Fruit fly (Drosophila melanogaster) whole organism, wandering third instar larva: ENCODE data around the gene Cyp313a1.

Experiments used
- Abd-B ChIP-seq: fragments of >200 bp; optimal IDR thresholded peaks from 2 replicates; lab custom pipeline; 2017; ENCODE audit warnings: missing biosample characterization, missing genetic modification characterization
- CG32264 ChIP-seq: fragments of 200-800 bp; sonication (Bioruptor generic); optimal IDR thresholded peaks from 2 replicates; lab custom pipeline; 2016; ENCODE audit warnings: missing biosample characterization, missing genetic modification characterization
- CG9705 ChIP-seq: fragments of 200-800 bp; sonication (Bioruptor generic); optimal IDR thresholded peaks from 2 replicates; lab custom pipeline; 2018; ENCODE audit warnings: missing biosample characterization, mild to moderate bottlenecking, missing genetic modification characterization
- Dif ChIP-seq: fragments of 200-275, 200-300 bp; sonication (Bioruptor generic); optimal IDR thresholded peaks from 2 replicates; lab custom pipeline; 2018; ENCODE audit warnings: missing biosample characterization, missing genetic modification characterization; ENCODE audit not compliant: partially characterized antibody
- GATAd ChIP-seq: sonication (Bioruptor generic); optimal IDR thresholded peaks from 2 replicates; lab custom pipeline; 2016; ENCODE audit warnings: missing biosample characterization, missing genetic modification characterization
- HLH106 ChIP-seq: fragments of 200-800 bp; optimal IDR thresholded peaks from 3 replicates; lab custom pipeline; 2019; ENCODE audit warnings: missing biosample characterization, mild to moderate bottlenecking, missing genetic modification characterization, moderate library complexity
- Hnf4 ChIP-seq: fragments of 200-800 bp; sonication (Bioruptor generic); optimal IDR thresholded peaks from 2 replicates; lab custom pipeline; 2016; ENCODE audit warnings: missing biosample characterization, mild to moderate bottlenecking, missing genetic modification characterization
- Hr78 ChIP-seq: fragments of >200 bp; optimal IDR thresholded peaks from 2 replicates; lab custom pipeline; 2017; ENCODE audit warnings: missing biosample characterization, missing genetic modification characterization
- Hr83 ChIP-seq: fragments of 200-300 bp; sonication (Bioruptor generic); optimal IDR thresholded peaks from 2 replicates; lab custom pipeline; 2016; ENCODE audit warnings: missing biosample characterization, mild to moderate bottlenecking, missing genetic modification characterization, moderate library complexity; ENCODE audit not compliant: poor library complexity, severe bottlenecking
- Jra ChIP-seq: sonication (Bioruptor generic); optimal IDR thresholded peaks from 2 replicates; lab custom pipeline; 2016; ENCODE audit warnings: missing biosample characterization, missing genetic modification characterization
- Mio ChIP-seq: sonication (Bioruptor generic); optimal IDR thresholded peaks from 2 replicates; lab custom pipeline; 2016; ENCODE audit warnings: missing biosample characterization, missing genetic modification characterization
- Myc ChIP-seq: fragments of >200 bp; optimal IDR thresholded peaks from 2 replicates; lab custom pipeline; 2017
- N ChIP-seq: fragments of >200 bp; optimal IDR thresholded peaks from 2 replicates; lab custom pipeline; 2018; ENCODE audit warnings: missing biosample characterization, missing external identifiers, missing genetic modification characterization
- OdsH ChIP-seq: fragments of 200-800 bp; sonication (Bioruptor generic); optimal IDR thresholded peaks from 2 replicates; lab custom pipeline; 2016; ENCODE audit warnings: missing biosample characterization, mild to moderate bottlenecking, missing genetic modification characterization
- Sp1 ChIP-seq: fragments of 200-800 bp; sonication (Bioruptor generic); optimal IDR thresholded peaks from 3 replicates; lab custom pipeline; 2019; ENCODE audit warnings: missing biosample characterization, mild to moderate bottlenecking, missing genetic modification characterization, moderate library complexity
- Vsx2 ChIP-seq: fragments of 200-300, 225-300 bp; sonication (Bioruptor generic); optimal IDR thresholded peaks from 2 replicates; lab custom pipeline; 2018; ENCODE audit warnings: missing biosample characterization, missing genetic modification characterization; ENCODE audit not compliant: partially characterized antibody
- br ChIP-seq: fragments of 200-800 bp; sonication (Bioruptor generic); optimal IDR thresholded peaks from 2 replicates; lab custom pipeline; 2016; ENCODE audit warnings: missing biosample characterization, missing genetic modification characterization
- brk ChIP-seq: fragments of 200-800 bp; sonication (Bioruptor generic); optimal IDR thresholded peaks from 2 replicates; lab custom pipeline; 2016; ENCODE audit warnings: missing biosample characterization, mild to moderate bottlenecking, missing genetic modification characterization
- dmrt93B ChIP-seq: fragments of 200-800 bp; sonication (Bioruptor generic); optimal IDR thresholded peaks from 2 replicates; lab custom pipeline; 2018; ENCODE audit warnings: missing biosample characterization, mild to moderate bottlenecking, missing genetic modification characterization
- ey ChIP-seq: fragments of 200-800 bp; sonication (Bioruptor generic); optimal IDR thresholded peaks from 2 replicates; lab custom pipeline; 2016; ENCODE audit warnings: missing biosample characterization, missing genetic modification characterization
- foxo ChIP-seq, 2 experiments: fragments of 200-800 bp; sonication (Bioruptor generic); optimal IDR thresholded peaks; 2 replicates in 1 of 2; 3 replicates in 1 of 2; lab custom pipeline; 2016 to 2017; ENCODE audit warnings: missing biosample characterization in 2 of 2, missing genetic modification characterization in 2 of 2
- fru ChIP-seq: fragments of 200-800 bp; sonication (Bioruptor generic); optimal IDR thresholded peaks from 3 replicates; lab custom pipeline; 2016; ENCODE audit warnings: missing biosample characterization, mild to moderate bottlenecking, missing genetic modification characterization
- h ChIP-seq: fragments of 200-800 bp; sonication (Bioruptor generic); optimal IDR thresholded peaks from 3 replicates; lab custom pipeline; 2016; ENCODE audit warnings: missing biosample characterization, mild to moderate bottlenecking, missing genetic modification characterization
- jim ChIP-seq: fragments of 175-275, 200-325 bp; sonication (Bioruptor generic); optimal IDR thresholded peaks from 2 replicates; lab custom pipeline; 2016; ENCODE audit warnings: missing biosample characterization, mild to moderate bottlenecking, missing genetic modification characterization
- lola ChIP-seq: fragments of >200 bp; optimal IDR thresholded peaks from 2 replicates; lab custom pipeline; 2017; ENCODE audit warnings: missing biosample characterization, missing genetic modification characterization
- psq ChIP-seq: fragments of 200-800 bp; sonication (Bioruptor generic); optimal IDR thresholded peaks from 3 replicates; lab custom pipeline; 2017; ENCODE audit warnings: missing biosample characterization, mild to moderate bottlenecking, missing genetic modification characterization, moderate library complexity
- rgr ChIP-seq: fragments of 200-800 bp; sonication (Bioruptor generic); optimal IDR thresholded peaks from 3 replicates; lab custom pipeline; 2016; ENCODE audit warnings: missing biosample characterization, mild to moderate bottlenecking, missing genetic modification characterization
- sage ChIP-seq: fragments of 200-800 bp; sonication (Bioruptor generic); optimal IDR thresholded peaks from 2 replicates; lab custom pipeline; 2016; ENCODE audit warnings: missing biosample characterization, mild to moderate bottlenecking, missing genetic modification characterization
- sv ChIP-seq: fragments of 200-800 bp; sonication (Bioruptor generic); optimal IDR thresholded peaks from 3 replicates; lab custom pipeline; 2016; ENCODE audit warnings: missing biosample characterization, missing genetic modification characterization
- tai ChIP-seq: sonication (Bioruptor generic); optimal IDR thresholded peaks from 2 replicates; lab custom pipeline; 2016; ENCODE audit warnings: missing biosample characterization, missing genetic modification characterization
- usp ChIP-seq: fragments of >200 bp; optimal IDR thresholded peaks from 2 replicates; lab custom pipeline; 2017; ENCODE audit warnings: missing biosample characterization, missing genetic modification characterization
- woc ChIP-seq: sonication (Bioruptor generic); optimal IDR thresholded peaks from 2 replicates; lab custom pipeline; 2016; ENCODE audit warnings: missing biosample characterization, mild to moderate bottlenecking, missing genetic modification characterization

Cyp313a1 gene

dm6 chr3R:14477085-14477762 lies 43.6 kb upstream of the Cyp313a1 start:
- no peak for TF ChIP-seq foxo (GFP tag; optimal IDR thresholded peaks at IDR 0.05; lab: Kevin White, UChicago)
- no peak for TF ChIP-seq br (GFP tag; lab: Kevin White, UChicago)
- no peak for TF ChIP-seq rgr (GFP tag; lab: Kevin White, UChicago)
- TF ChIP-seq N (GFP tag; lab: Kevin White, UChicago) = no peak
- no peak for TF ChIP-seq OdsH (GFP tag; lab: Kevin White, UChicago)
- no peak for TF ChIP-seq Abd-B (GFP tag; lab: Kevin White, UChicago)
- no peak for TF ChIP-seq brk (GFP tag; lab: Kevin White, UChicago)
- TF ChIP-seq CG9705 (GFP tag; lab: Kevin White, UChicago) = no peak
- TF ChIP-seq CG32264 (GFP tag; lab: Kevin White, UChicago) = no peak
- TF ChIP-seq Myc (lab: Kevin White, UChicago) = no peak
- TF ChIP-seq tai = no peak
- no peak for TF ChIP-seq sv (GFP tag; lab: Kevin White, UChicago)
- no peak for TF ChIP-seq Hr78 (GFP tag; lab: Kevin White, UChicago)
- TF ChIP-seq Vsx2 = no peak
- no peak for TF ChIP-seq Hnf4 (GFP tag; lab: Kevin White, UChicago)
- TF ChIP-seq GATAd (GFP tag; lab: Kevin White, UChicago) = no peak

dm6 chr3R:14477877-14478437 lies 42.9 kb upstream of the Cyp313a1 start:
- TF ChIP-seq dmrt93B (GFP tag; lab: Kevin White, UChicago) = no peak
- no peak for TF ChIP-seq usp (GFP tag; lab: Kevin White, UChicago)
- TF ChIP-seq br (GFP tag; lab: Kevin White, UChicago) = no peak
- no peak for TF ChIP-seq Dif
- no peak for TF ChIP-seq fru (GFP tag; lab: Kevin White, UChicago)
- no peak for TF ChIP-seq sage

- TF ChIP-seq lola = no peak
- no peak for TF ChIP-seq HLH106 (tag; lab: Kevin White, UChicago)
- no peak for TF ChIP-seq sv (GFP tag; lab: Kevin White, UChicago)
- no peak for TF ChIP-seq Jra (GFP tag; lab: Kevin White, UChicago)
- TF ChIP-seq Sp1 (GFP tag; lab: Kevin White, UChicago) = no peak
- no peak for TF ChIP-seq woc (GFP tag; lab: Kevin White, UChicago)
- TF ChIP-seq CG32264 (GFP tag; lab: Kevin White, UChicago) = no peak
- TF ChIP-seq brk (GFP tag; lab: Kevin White, UChicago) = no peak
- no peak for TF ChIP-seq ey (GFP tag; lab: Kevin White, UChicago)
- TF ChIP-seq psq (GFP tag; lab: Kevin White, UChicago) = no peak
- no peak for TF ChIP-seq usp (GFP tag; lab: Kevin White, UChicago)
- no peak for TF ChIP-seq dmrt93B (GFP tag; lab: Kevin White, UChicago)
- no peak for TF ChIP-seq jim (GFP tag; lab: Kevin White, UChicago)
- no peak for TF ChIP-seq tai
- no peak for TF ChIP-seq br (GFP tag; lab: Kevin White, UChicago)
These were observed 42.3 kb upstream of the Cyp313a1 start for dm6 chr3R:14478438-14479033.

- TF ChIP-seq Mio (GFP tag; lab: Kevin White, UChicago) (no peak), h (GFP tag; lab: Kevin White, UChicago) (peak; percentile 36), Hnf4 (GFP tag; lab: Kevin White, UChicago) (peak; percentile 37), OdsH (GFP tag; lab: Kevin White, UChicago) (peak; percentile 20), rgr (GFP tag; lab: Kevin White, UChicago) (peak; percentile 17), Hr83 (GFP tag; lab: Kevin White, UChicago) (peak; percentile 79)
- TF ChIP-seq, all 38 proteins: peak for 5
These were observed 41.1 kb upstream of the Cyp313a1 start for dm6 chr3R:14479623-14480194.
